Fruit fly (Drosophila melanogaster) whole organism, embryonic: ENCODE data around the gene Fbxl7.

ENCODE experiments used
- Aef1 ChIP-seq: fragments of 200-800 bp; sonication (Bioruptor generic); IDR thresholded peaks from 3 replicates; pipeline ENCODE4 v1.3.6; 2022; ENCODE audit warnings: missing biosample characterization, missing genetic modification characterization
- CG10462 ChIP-seq: fragments of 200-800 bp; sonication (Bioruptor generic); optimal IDR thresholded peaks from 2 replicates; lab custom pipeline; 2016; ENCODE audit warnings: missing biosample characterization, missing genetic modification characterization
- CG11085 ChIP-seq: fragments of 200-800 bp; sonication (Bioruptor generic); IDR thresholded peaks from 2 replicates; pipeline ENCODE4 v1.3.6; 2022; ENCODE audit warnings: missing biosample characterization, missing genetic modification characterization
- CG11247 ChIP-seq: fragments of 200-800 bp; sonication (Bioruptor generic); IDR thresholded peaks from 2 replicates; pipeline ENCODE4 v1.3.6; 2022; ENCODE audit warnings: missing biosample characterization, missing genetic modification characterization
- CG11456 ChIP-seq: fragments of 200-800 bp; sonication (Bioruptor generic); IDR thresholded peaks from 3 replicates; pipeline ENCODE4 v1.3.6; 2022; ENCODE audit warnings: missing biosample characterization, missing genetic modification characterization
- CG13894 ChIP-seq: fragments of 200-800 bp; sonication (Bioruptor generic); optimal IDR thresholded peaks from 3 replicates; lab custom pipeline; 2018; ENCODE audit warnings: missing biosample characterization, mild to moderate bottlenecking, missing genetic modification characterization, moderate library complexity
- CG14710 ChIP-seq: fragments of 200-800 bp; sonication (Bioruptor generic); optimal IDR thresholded peaks from 3 replicates; lab custom pipeline; 2019; ENCODE audit warnings: missing biosample characterization, mild to moderate bottlenecking, missing genetic modification characterization, moderate library complexity
- CG14860 ChIP-seq: fragments of 200-800 bp; sonication (Bioruptor generic); IDR thresholded peaks from 3 replicates; pipeline ENCODE4 v1.3.6; 2022; ENCODE audit warnings: missing biosample characterization, missing genetic modification characterization; ENCODE audit not compliant: partially characterized antibody
- CG18011 ChIP-seq: fragments of 200-800 bp; sonication (Bioruptor generic); optimal IDR thresholded peaks from 2 replicates; lab custom pipeline; 2017; ENCODE audit warnings: missing biosample characterization, missing genetic modification characterization, mild to moderate bottlenecking, moderate library complexity, missing genotype
- CG18599 ChIP-seq: fragments of 200-800 bp; sonication (Bioruptor generic); optimal IDR thresholded peaks from 3 replicates; lab custom pipeline; 2017; ENCODE audit warnings: missing biosample characterization, missing genetic modification characterization, mild to moderate bottlenecking, moderate library complexity, missing genetic modification reagents
- CG31365 ChIP-seq: fragments of 200-800 bp; sonication (Bioruptor generic); optimal IDR thresholded peaks from 2 replicates; lab custom pipeline; 2018; ENCODE audit warnings: missing biosample characterization, mild to moderate bottlenecking, missing genetic modification characterization
- CG32532 ChIP-seq: fragments of 200-800 bp; sonication (Bioruptor generic); IDR thresholded peaks from 2 replicates; pipeline ENCODE4 v1.3.6; 2022; ENCODE audit warnings: missing biosample characterization, missing genetic modification characterization
- CG3995 ChIP-seq: fragments of 200-800 bp; sonication (Bioruptor generic); optimal IDR thresholded peaks from 3 replicates; lab custom pipeline; 2016; ENCODE audit warnings: missing biosample characterization, missing genetic modification characterization
- CG4404 ChIP-seq: fragments of 200-800 bp; sonication (Bioruptor generic); IDR thresholded peaks from 2 replicates; pipeline ENCODE4 v1.3.6; 2022; ENCODE audit warnings: missing biosample characterization, missing genetic modification characterization
- CG4424 ChIP-seq: fragments of 200-800 bp; sonication (Bioruptor generic); optimal IDR thresholded peaks from 3 replicates; lab custom pipeline; 2016; ENCODE audit warnings: missing biosample characterization, missing genetic modification characterization
- CG7928 ChIP-seq: fragments of 200-800 bp; sonication (Bioruptor generic); optimal IDR thresholded peaks from 2 replicates; lab custom pipeline; 2017; ENCODE audit warnings: missing biosample characterization, mild to moderate bottlenecking, missing genetic modification characterization
- CG9932 ChIP-seq: fragments of 200-800 bp; sonication (Bioruptor generic); IDR thresholded peaks from 2 replicates; pipeline ENCODE4 v1.3.6; 2022; ENCODE audit warnings: missing biosample characterization, missing genetic modification characterization
- Camta ChIP-seq: fragments of 200-800 bp; sonication (Bioruptor generic); optimal IDR thresholded peaks from 2 replicates; lab custom pipeline; 2016; ENCODE audit warnings: missing biosample characterization, missing genetic modification characterization
- Chrac-16 ChIP-seq: fragments of 200-800 bp; sonication (Bioruptor generic); optimal IDR thresholded peaks from 3 replicates; lab custom pipeline; 2016; ENCODE audit warnings: missing biosample characterization, missing genetic modification characterization
- Dfd ChIP-seq, 2 experiments: fragments of >200 bp; optimal IDR thresholded peaks; 2 replicates each; lab custom pipeline; 2017; ENCODE audit warnings: missing biosample characterization in 2 of 2, missing genetic modification characterization in 2 of 2
- E2f1 ChIP-seq: fragments of 200-800 bp; sonication (Bioruptor generic); IDR thresholded peaks from 2 replicates; pipeline ENCODE4 v1.3.6; 2022; ENCODE audit warnings: missing biosample characterization, missing genetic modification characterization
- HmgZ ChIP-seq: fragments of 200-800 bp; sonication (Bioruptor generic); optimal IDR thresholded peaks from 2 replicates; lab custom pipeline; 2018; ENCODE audit warnings: missing biosample characterization, mild to moderate bottlenecking, missing genetic modification characterization
- Hr51 ChIP-seq, 2 experiments: fragments of 200-800 bp; sonication (Bioruptor generic); optimal IDR thresholded peaks; 2 replicates in 1 of 2; 3 replicates in 1 of 2; lab custom pipeline; 2016 to 2018; ENCODE audit warnings: missing biosample characterization in 2 of 2, missing genetic modification characterization in 2 of 2, mild to moderate bottlenecking in 1 of 2, moderate library complexity in 1 of 2
- MBD-R2 ChIP-seq: fragments of 200-800 bp; sonication (Bioruptor generic); IDR thresholded peaks from 2 replicates; pipeline ENCODE4 v1.3.6; 2022; ENCODE audit warnings: missing biosample characterization, missing genetic modification characterization
- MTF-1 ChIP-seq: fragments of 200-800 bp; sonication (Bioruptor generic); optimal IDR thresholded peaks from 2 replicates; lab custom pipeline; 2018; ENCODE audit warnings: missing biosample characterization, mild to moderate bottlenecking, missing genetic modification characterization, borderline replicate concordance
- NFAT ChIP-seq: fragments of 200-800 bp; sonication (Bioruptor generic); IDR thresholded peaks from 2 replicates; pipeline ENCODE4 v1.3.6; 2022; ENCODE audit warnings: missing biosample characterization, missing genetic modification characterization
- Ptx1 ChIP-seq: fragments of 200-800 bp; sonication (Bioruptor generic); IDR thresholded peaks from 2 replicates; pipeline ENCODE4 v1.3.6; 2022; ENCODE audit warnings: missing biosample characterization, missing genetic modification characterization
- Rfx ChIP-seq: fragments of 200-800 bp; sonication (Bioruptor generic); IDR thresholded peaks from 2 replicates; pipeline ENCODE4 v1.3.6; 2022; ENCODE audit warnings: missing biosample characterization, missing genetic modification characterization
- Spps ChIP-seq: fragments of 200-800 bp; sonication (Bioruptor generic); optimal IDR thresholded peaks from 2 replicates; lab custom pipeline; 2018; ENCODE audit warnings: missing biosample characterization, mild to moderate bottlenecking, missing genetic modification characterization
- Ssrp ChIP-seq: fragments of 200-800 bp; sonication (Bioruptor generic); optimal IDR thresholded peaks from 2 replicates; lab custom pipeline; 2018; ENCODE audit warnings: missing biosample characterization, mild to moderate bottlenecking, missing genetic modification characterization, moderate library complexity
- TFAM ChIP-seq: fragments of 200-800 bp; sonication (Bioruptor generic); optimal IDR thresholded peaks from 2 replicates; lab custom pipeline; 2017; ENCODE audit warnings: missing biosample characterization, missing genetic modification characterization, inconsistent platforms
- Xbp1 ChIP-seq: fragments of 200-800 bp; sonication (Bioruptor generic); optimal IDR thresholded peaks from 3 replicates; lab custom pipeline; 2016; ENCODE audit warnings: missing biosample characterization, mild to moderate bottlenecking, missing genetic modification characterization
- ap ChIP-seq: fragments of 200-800 bp; sonication (Bioruptor generic); IDR thresholded peaks from 2 replicates; pipeline ENCODE4 v1.3.6; 2022; ENCODE audit warnings: missing biosample characterization, missing genetic modification characterization
- bsh ChIP-seq, 2 experiments: fragments of 200-800 bp; sonication (Bioruptor generic); optimal IDR thresholded peaks; 2 replicates each; lab custom pipeline; 2017 to 2018; ENCODE audit warnings: mild to moderate bottlenecking in 2 of 2, missing biosample characterization in 2 of 2, missing genetic modification characterization in 2 of 2, moderate library complexity in 1 of 2
- chinmo ChIP-seq: fragments of 200-800 bp; sonication (Bioruptor generic); IDR thresholded peaks from 4 replicates; pipeline ENCODE4 v1.3.6; 2022; ENCODE audit warnings: missing biosample characterization, missing genetic modification characterization; ENCODE audit not compliant: partially characterized antibody
- fd3F ChIP-seq: fragments of 200-800 bp; sonication (Bioruptor generic); optimal IDR thresholded peaks from 2 replicates; lab custom pipeline; 2018; ENCODE audit warnings: missing biosample characterization, mild to moderate bottlenecking, missing genetic modification characterization, moderate library complexity
- fru ChIP-seq: fragments of >200 bp; optimal IDR thresholded peaks from 2 replicates; lab custom pipeline; 2017
- gsb-n ChIP-seq: fragments of 200-800 bp; sonication (Bioruptor generic); optimal IDR thresholded peaks from 3 replicates; lab custom pipeline; 2018; ENCODE audit warnings: missing biosample characterization, mild to moderate bottlenecking, missing genetic modification characterization
- hkb ChIP-seq, 2 experiments: fragments of 200-800 bp in 1 of 2; fragments of >200 bp in 1 of 2; sonication (Bioruptor generic) in 1 of 2; IDR thresholded peaks in 1 of 2; optimal IDR thresholded peaks in 1 of 2; 2 replicates each; pipeline versions ENCODE4 v1.3.6 to Lab custom; 2017 to 2022; ENCODE audit warnings: missing biosample characterization in 1 of 2, missing genetic modification characterization in 1 of 2
- lola ChIP-seq, 3 experiments: fragments of >200 bp in 2 of 3; fragments of 200-800 bp in 1 of 3; sonication (Bioruptor generic) in 1 of 3; optimal IDR thresholded peaks; 2 replicates each; lab custom pipeline; 2017 to 2019; ENCODE audit warnings: missing biosample characterization in 3 of 3, missing genetic modification characterization in 3 of 3, mild to moderate bottlenecking in 1 of 3, moderate library complexity in 1 of 3
- luna ChIP-seq: fragments of 200-800 bp; sonication (Bioruptor generic); optimal IDR thresholded peaks from 2 replicates; lab custom pipeline; 2016; ENCODE audit warnings: missing biosample characterization, missing genetic modification characterization
- mam ChIP-seq: fragments of 200-800 bp; sonication (Bioruptor generic); optimal IDR thresholded peaks from 3 replicates; lab custom pipeline; 2016; ENCODE audit warnings: missing biosample characterization, missing genetic modification characterization
- p53 ChIP-seq: fragments of 200-800 bp; sonication (Bioruptor generic); optimal IDR thresholded peaks from 2 replicates; lab custom pipeline; 2016; ENCODE audit warnings: missing biosample characterization, missing genetic modification characterization
- phol ChIP-seq: fragments of 200-800 bp; sonication (Bioruptor generic); optimal IDR thresholded peaks from 3 replicates; lab custom pipeline; 2018; ENCODE audit warnings: missing biosample characterization, mild to moderate bottlenecking, missing genetic modification characterization, moderate library complexity
- prd ChIP-seq, 3 experiments: fragments of >200 bp in 2 of 3; fragments of 200-800 bp in 1 of 3; sonication (Bioruptor generic) in 1 of 3; optimal IDR thresholded peaks in 2 of 3; IDR thresholded peaks in 1 of 3; 2 replicates in 2 of 3; 3 replicates in 1 of 3; pipeline versions ENCODE4 v1.3.6 to Lab custom; 2017 to 2022; ENCODE audit warnings: missing biosample characterization in 1 of 3, missing genetic modification characterization in 1 of 3
- ranshi ChIP-seq: fragments of 200-800 bp; sonication (Bioruptor generic); IDR thresholded peaks from 2 replicates; pipeline ENCODE4 v1.3.6; 2022; ENCODE audit warnings: missing biosample characterization, missing genetic modification characterization
- slbo ChIP-seq: fragments of 200-800 bp; sonication (Bioruptor generic); IDR thresholded peaks from 2 replicates; pipeline ENCODE4 v1.3.6; 2022; ENCODE audit warnings: missing biosample characterization, missing genetic modification characterization
- sqz ChIP-seq: fragments of 200-800 bp; sonication (Bioruptor generic); optimal IDR thresholded peaks from 3 replicates; lab custom pipeline; 2018; ENCODE audit warnings: missing biosample characterization, mild to moderate bottlenecking, missing genetic modification characterization
- yki ChIP-seq: fragments of >200 bp; optimal IDR thresholded peaks from 3 replicates; lab custom pipeline; 2018
- zen ChIP-seq: fragments of 200-800 bp; sonication (Bioruptor generic); optimal IDR thresholded peaks from 3 replicates; lab custom pipeline; 2018; ENCODE audit warnings: missing biosample characterization, mild to moderate bottlenecking, missing genetic modification characterization, moderate library complexity

Gene Fbxl7

DNA sequence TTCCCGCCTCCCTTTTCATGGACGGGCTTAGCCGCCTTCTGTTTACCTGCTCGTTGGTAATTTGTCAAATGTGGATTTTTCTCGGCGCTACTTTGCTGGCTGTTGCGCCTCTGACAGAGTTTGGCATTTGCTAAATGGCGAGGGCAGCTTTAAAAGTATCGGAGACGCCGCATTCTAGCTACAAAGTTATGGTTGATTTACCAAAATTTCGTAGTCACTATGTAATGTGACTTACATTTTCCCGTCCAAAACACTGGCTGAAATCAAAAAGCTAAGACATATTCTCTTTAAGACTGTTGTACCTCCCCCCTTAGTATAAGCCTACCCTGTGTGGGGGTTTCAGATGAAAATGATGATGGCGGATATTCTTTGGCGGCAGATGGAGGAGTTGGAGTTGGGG, 26.9 kb downstream of the Fbxl7 start:
- no peak for TF ChIP-seq chinmo (GFP tag; lab: Robert Waterston, UW)
- no peak for TF ChIP-seq bsh (GFP tag; optimal IDR thresholded peaks at IDR 0.05; lab: Kevin White, UChicago)
- 0 out of 2 replicates have a peak, but pooled peaks have one; percentile 13 for TF ChIP-seq CG11085 (GFP tag; lab: Robert Waterston, UW)
- peak; percentile 48; the same call in 1 of the 2 replicates for TF ChIP-seq Rfx (GFP tag; lab: Robert Waterston, UW)
- no peak for TF ChIP-seq p53 (GFP tag; lab: Kevin White, UChicago)
- TF ChIP-seq fru (lab: Kevin White, UChicago) = no peak
- TF ChIP-seq CG18011 (GFP tag; lab: Kevin White, UChicago) = no peak
- 0 out of 2 replicates have a peak, but pooled peaks have one; percentile 36 for TF ChIP-seq slbo (GFP tag; lab: Robert Waterston, UW)
- TF ChIP-seq CG9932 (GFP tag; lab: Robert Waterston, UW) = peak; percentile 44; the same call in 1 of the 2 replicates
- TF ChIP-seq prd (optimal IDR thresholded peaks at IDR 0.05; lab: Kevin White, UChicago) = no peak
- TF ChIP-seq prd (GFP tag; IDR thresholded peaks at IDR 0.05; lab: Robert Waterston, UW) = no peak
- no peak for TF ChIP-seq CG4424 (GFP tag; lab: Kevin White, UChicago)
- TF ChIP-seq Ptx1 = peak; percentile 44
- no peak for TF ChIP-seq lola (GFP tag; optimal IDR thresholded peaks at IDR 0.05; lab: Kevin White, UChicago)
- TF ChIP-seq Chrac-16 = no peak
- no peak for TF ChIP-seq MTF-1 (GFP tag; lab: Kevin White, UChicago)
- TF ChIP-seq CG14710 (tag; lab: Kevin White, UChicago) = no peak
- no peak for TF ChIP-seq Aef1 (GFP tag; lab: Robert Waterston, UW)
- 0 out of 2 replicates have a peak, but pooled peaks have one; percentile 26 for TF ChIP-seq CG4404 (GFP tag; lab: Robert Waterston, UW)
- TF ChIP-seq hkb (optimal IDR thresholded peaks at IDR 0.05; lab: Kevin White, UChicago) = peak; percentile 62
- no peak for TF ChIP-seq hkb (GFP tag; IDR thresholded peaks at IDR 0.05; lab: Robert Waterston, UW)
- peak; percentile 27; the same call in 1 of the 2 replicates for TF ChIP-seq MBD-R2
- TF ChIP-seq luna (GFP tag; lab: Kevin White, UChicago) = no peak
- TF ChIP-seq phol (tag; lab: Kevin White, UChicago) = no peak
- no peak; the same call in 1 of the 2 replicates for TF ChIP-seq E2f1
- peak; percentile 35 for TF ChIP-seq CG18599
- no peak for TF ChIP-seq CG7928 (GFP tag; lab: Kevin White, UChicago)
- TF ChIP-seq Hr51 (GFP tag; optimal IDR thresholded peaks at IDR 0.05; lab: Kevin White, UChicago) = no peak
- TF ChIP-seq CG13894 = peak; percentile 8
- no peak for TF ChIP-seq CG14860
- TF ChIP-seq CG10462 (GFP tag; lab: Kevin White, UChicago) = no peak
- no peak for TF ChIP-seq NFAT (GFP tag; lab: Robert Waterston, UW)
- TF ChIP-seq sqz (GFP tag; lab: Kevin White, UChicago) = no peak
- no peak for TF ChIP-seq ap
- TF ChIP-seq gsb-n = no peak
- no peak for TF ChIP-seq CG3995 (GFP tag; lab: Kevin White, UChicago)
- peak; percentile 1 for TF ChIP-seq mam (GFP tag; lab: Kevin White, UChicago)
- no peak for TF ChIP-seq Ssrp (tag; lab: Kevin White, UChicago)
- TF ChIP-seq TFAM (GFP tag; lab: Kevin White, UChicago) = no peak
- TF ChIP-seq CG11247 (GFP tag; lab: Robert Waterston, UW) = no peak
- 0 out of 3 replicates have a peak, but pooled peaks have one; percentile 57 for TF ChIP-seq CG11456 (GFP tag; lab: Robert Waterston, UW)
- no peak for TF ChIP-seq HmgZ (tag; lab: Kevin White, UChicago)
- TF ChIP-seq yki (lab: Kevin White, UChicago) = no peak
- no peak for TF ChIP-seq fd3F
- no peak for TF ChIP-seq Camta (GFP tag; lab: Kevin White, UChicago)
- TF ChIP-seq Dfd (GFP tag; optimal IDR thresholded peaks at IDR 0.05; lab: Kevin White, UChicago) = no peak
- no peak for TF ChIP-seq Xbp1
- no peak for TF ChIP-seq zen (tag; lab: Kevin White, UChicago)
- peak; percentile 18; the same call in 1 of the 2 replicates for TF ChIP-seq CG32532
- 0 out of 2 replicates have a peak, but pooled peaks have one; percentile 27 for TF ChIP-seq ranshi
- no peak for TF ChIP-seq Spps (tag; lab: Kevin White, UChicago)
- TF ChIP-seq CG31365 = no peak
